Fruit fly (Drosophila melanogaster) S2 (cell line): ENCODE data around the gene CG5498.

Experiments
- CG8478 ChIP-seq: fragments of >200 bp; optimal IDR thresholded peaks from 2 replicates; lab custom pipeline; 2018
- CTCF ChIP-seq, 2 experiments: fragments of >200 bp; optimal IDR thresholded peaks; 2 replicates each; lab custom pipeline; 2018

- no peak for TF ChIP-seq CTCF (optimal IDR thresholded peaks at IDR 0.05; lab: Kevin White, UChicago)
- TF ChIP-seq CG8478, result no peak
Measured at dm6 chr3L:20430182-20430581, 46.3 kb upstream of the CG5498 start, which contains the start of gene CG5262.
